Fruit fly (Drosophila melanogaster) whole organism, embryonic: ENCODE data around the gene Efr.
A peak's percentile ranks its signal among the peaks of the same experiment; 100 is the strongest.

Source experiments
- ATbp ChIP-seq: fragments of 200-800 bp; sonication (Bioruptor generic); optimal IDR thresholded peaks from 2 replicates; lab custom pipeline; 2017; ENCODE audit warnings: missing biosample characterization, mild to moderate bottlenecking, missing genetic modification characterization, missing genetic modification reagents
- Aef1 ChIP-seq: fragments of 200-800 bp; sonication (Bioruptor generic); IDR thresholded peaks from 3 replicates; pipeline ENCODE4 v1.3.6; 2022; ENCODE audit warnings: missing biosample characterization, missing genetic modification characterization
- Asciz ChIP-seq: fragments of 200-800 bp; sonication (Bioruptor generic); optimal IDR thresholded peaks from 2 replicates; lab custom pipeline; 2017; ENCODE audit warnings: missing biosample characterization, mild to moderate bottlenecking, missing genetic modification characterization, missing genetic modification reagents
- B-H2 ChIP-seq: fragments of 200-800 bp; sonication (Bioruptor generic); optimal IDR thresholded peaks from 2 replicates; lab custom pipeline; 2018; ENCODE audit warnings: missing biosample characterization, mild to moderate bottlenecking, missing genetic modification characterization
- CG10366 ChIP-seq: fragments of 200-800 bp; sonication (Bioruptor generic); IDR thresholded peaks from 2 replicates; pipeline ENCODE4 v1.3.6; 2022; ENCODE audit warnings: missing biosample characterization, missing genetic modification characterization
- CG10431 ChIP-seq: fragments of 200-800 bp; sonication (Bioruptor generic); optimal IDR thresholded peaks from 3 replicates; lab custom pipeline; 2018; ENCODE audit warnings: missing biosample characterization, mild to moderate bottlenecking, missing genetic modification characterization
- CG10565 ChIP-seq: fragments of 200-800 bp; sonication (Bioruptor generic); optimal IDR thresholded peaks from 3 replicates; lab custom pipeline; 2016; ENCODE audit warnings: missing biosample characterization, mild to moderate bottlenecking, missing genetic modification characterization
- CG11085 ChIP-seq: fragments of 200-800 bp; sonication (Bioruptor generic); IDR thresholded peaks from 2 replicates; pipeline ENCODE4 v1.3.6; 2022; ENCODE audit warnings: missing biosample characterization, missing genetic modification characterization
- CG12769 ChIP-seq: fragments of 200-800 bp; sonication (Bioruptor generic); optimal IDR thresholded peaks from 2 replicates; lab custom pipeline; 2019; ENCODE audit warnings: missing biosample characterization, mild to moderate bottlenecking, missing genetic modification characterization, moderate library complexity
- CG16779 ChIP-seq: fragments of 200-800 bp; sonication (Bioruptor generic); IDR thresholded peaks from 2 replicates; pipeline ENCODE4 v1.3.6; 2022; ENCODE audit warnings: missing biosample characterization, missing genetic modification characterization
- CG16813 ChIP-seq: fragments of 200-800 bp; sonication (Bioruptor generic); IDR thresholded peaks from 3 replicates; pipeline ENCODE4 v1.3.6; 2022; ENCODE audit warnings: missing biosample characterization, missing genetic modification characterization; ENCODE audit not compliant: partially characterized antibody
- CG17385 ChIP-seq: fragments of 200-800 bp; sonication (Bioruptor generic); optimal IDR thresholded peaks from 3 replicates; lab custom pipeline; 2018; ENCODE audit warnings: missing biosample characterization, mild to moderate bottlenecking, missing genetic modification characterization
- CG17802 ChIP-seq: fragments of 200-800 bp; sonication (Bioruptor generic); optimal IDR thresholded peaks from 2 replicates; lab custom pipeline; 2018; ENCODE audit warnings: missing biosample characterization, mild to moderate bottlenecking, missing genetic modification characterization, moderate library complexity
- CG1792 ChIP-seq: fragments of 200-800 bp; sonication (Bioruptor generic); optimal IDR thresholded peaks from 2 replicates; lab custom pipeline; 2016; ENCODE audit warnings: missing biosample characterization, missing genetic modification characterization
- CG18262 ChIP-seq: fragments of 200-800 bp; optimal IDR thresholded peaks from 3 replicates; lab custom pipeline; 2019; ENCODE audit warnings: missing biosample characterization, mild to moderate bottlenecking, missing genetic modification characterization, moderate library complexity
- CG2889 ChIP-seq: fragments of 200-800 bp; sonication (Bioruptor generic); IDR thresholded peaks from 3 replicates; pipeline ENCODE4 v1.3.6; 2022; ENCODE audit warnings: missing biosample characterization, missing genetic modification characterization
- CG31441 ChIP-seq: fragments of 200-800 bp; sonication (Bioruptor generic); IDR thresholded peaks from 2 replicates; pipeline ENCODE4 v1.3.6; 2022; ENCODE audit warnings: missing biosample characterization, missing genetic modification characterization
- CG3163 ChIP-seq: fragments of 200-800 bp; sonication (Bioruptor generic); optimal IDR thresholded peaks from 3 replicates; lab custom pipeline; 2016; ENCODE audit warnings: missing biosample characterization, missing genetic modification characterization
- CG34422 ChIP-seq: fragments of 200-800 bp; sonication (Bioruptor generic); IDR thresholded peaks from 3 replicates; pipeline ENCODE4 v1.3.6; 2022; ENCODE audit warnings: missing biosample characterization, missing genetic modification characterization
- CG42726 ChIP-seq: fragments of 200-800 bp; sonication (Bioruptor generic); IDR thresholded peaks from 2 replicates; pipeline ENCODE4 v1.3.6; 2022; ENCODE audit warnings: missing biosample characterization, missing genetic modification characterization; ENCODE audit not compliant: partially characterized antibody
- CG4854 ChIP-seq: fragments of 200-800 bp; sonication (Bioruptor generic); optimal IDR thresholded peaks from 2 replicates; lab custom pipeline; 2016; ENCODE audit warnings: missing biosample characterization, missing genetic modification characterization, inconsistent platforms
- CG7987 ChIP-seq: fragments of 200-800 bp; sonication (Bioruptor generic); optimal IDR thresholded peaks from 2 replicates; lab custom pipeline; 2018; ENCODE audit warnings: missing biosample characterization, mild to moderate bottlenecking, missing genetic modification characterization, moderate library complexity
- CG9727 ChIP-seq: fragments of 200-800 bp; sonication (Bioruptor generic); optimal IDR thresholded peaks from 3 replicates; lab custom pipeline; 2017; ENCODE audit warnings: missing biosample characterization, mild to moderate bottlenecking, missing genetic modification characterization
- Dek ChIP-seq: fragments of 200-800 bp; sonication (Bioruptor generic); optimal IDR thresholded peaks from 3 replicates; lab custom pipeline; 2019; ENCODE audit warnings: missing biosample characterization, mild to moderate bottlenecking, missing genetic modification characterization, moderate library complexity
- Eip74EF ChIP-seq, 2 experiments: fragments of 200-800 bp in 1 of 2; fragments of >200 bp in 1 of 2; sonication (Bioruptor generic) in 1 of 2; optimal IDR thresholded peaks; 2 replicates each; lab custom pipeline; 2017 to 2019; ENCODE audit warnings: missing biosample characterization in 2 of 2, missing genetic modification characterization in 2 of 2, mild to moderate bottlenecking in 1 of 2, moderate library complexity in 1 of 2
- Fer3 ChIP-seq: fragments of 200-800 bp; sonication (Bioruptor generic); optimal IDR thresholded peaks from 2 replicates; lab custom pipeline; 2018; ENCODE audit warnings: missing biosample characterization, mild to moderate bottlenecking, missing genetic modification characterization, moderate library complexity
- Hr3 ChIP-seq: fragments of 200-800 bp; sonication (Bioruptor generic); optimal IDR thresholded peaks from 3 replicates; lab custom pipeline; 2016; ENCODE audit warnings: missing biosample characterization, missing genetic modification characterization
- Hsf ChIP-seq: fragments of 200-800 bp; sonication (Bioruptor generic); optimal IDR thresholded peaks from 3 replicates; lab custom pipeline; 2016; ENCODE audit warnings: missing biosample characterization, missing genetic modification characterization
- Lim3 ChIP-seq: fragments of 200-800 bp; sonication (Bioruptor generic); IDR thresholded peaks from 2 replicates; pipeline ENCODE4 v1.3.6; 2022; ENCODE audit warnings: missing biosample characterization, missing genetic modification characterization
- NC2α ChIP-seq: fragments of 200-800 bp; sonication (Bioruptor generic); optimal IDR thresholded peaks from 2 replicates; lab custom pipeline; 2016; ENCODE audit warnings: missing biosample characterization, missing genetic modification characterization
- Pdp1 ChIP-seq, 2 experiments: fragments of 200-800 bp; sonication (Bioruptor generic); optimal IDR thresholded peaks; 3 replicates each; lab custom pipeline; 2016; ENCODE audit warnings: missing biosample characterization in 2 of 2, missing genetic modification characterization in 2 of 2, mild to moderate bottlenecking in 1 of 2, moderate library complexity in 1 of 2
- ase ChIP-seq: fragments of 200-800 bp; sonication (Bioruptor generic); IDR thresholded peaks from 3 replicates; pipeline ENCODE4 v1.3.6; 2022; ENCODE audit warnings: missing biosample characterization, missing genetic modification characterization
- bcd ChIP-seq: fragments of 200-800 bp; sonication (Bioruptor generic); optimal IDR thresholded peaks from 2 replicates; lab custom pipeline; 2017; ENCODE audit warnings: missing biosample characterization, mild to moderate bottlenecking, missing genetic modification characterization
- cad ChIP-seq: fragments of >200 bp; optimal IDR thresholded peaks from 2 replicates; lab custom pipeline; 2017; ENCODE audit warnings: missing biosample characterization, missing genetic modification characterization
- chinmo ChIP-seq: fragments of 200-800 bp; sonication (Bioruptor generic); IDR thresholded peaks from 4 replicates; pipeline ENCODE4 v1.3.6; 2022; ENCODE audit warnings: missing biosample characterization, missing genetic modification characterization; ENCODE audit not compliant: partially characterized antibody
- esg ChIP-seq: fragments of 200-800 bp; sonication (Bioruptor generic); conservative IDR thresholded peaks from 2 replicates; pipeline ENCODE4 v1.3.6; 2022; ENCODE audit warnings: missing biosample characterization, missing genetic modification characterization
- fd3F ChIP-seq: fragments of 200-800 bp; sonication (Bioruptor generic); optimal IDR thresholded peaks from 2 replicates; lab custom pipeline; 2018; ENCODE audit warnings: missing biosample characterization, mild to moderate bottlenecking, missing genetic modification characterization, moderate library complexity
- gcm2 ChIP-seq: fragments of 200-800 bp; sonication (Bioruptor generic); optimal IDR thresholded peaks from 2 replicates; lab custom pipeline; 2016; ENCODE audit warnings: missing biosample characterization, missing genetic modification characterization
- gem ChIP-seq: fragments of 200-800 bp; sonication (Bioruptor generic); optimal IDR thresholded peaks from 2 replicates; lab custom pipeline; 2019; ENCODE audit warnings: missing biosample characterization, mild to moderate bottlenecking, missing genetic modification characterization, moderate library complexity
- ham ChIP-seq: fragments of 200-800 bp; sonication (Bioruptor generic); IDR thresholded peaks from 2 replicates; pipeline ENCODE4 v1.3.6; 2022; ENCODE audit warnings: missing biosample characterization, missing genetic modification characterization
- lab ChIP-seq: fragments of 200-800 bp; sonication (Bioruptor generic); optimal IDR thresholded peaks from 3 replicates; lab custom pipeline; 2017; ENCODE audit warnings: missing biosample characterization, missing genetic modification characterization, mild to moderate bottlenecking, moderate library complexity, missing genetic modification reagents
- p53 ChIP-seq: fragments of 200-800 bp; sonication (Bioruptor generic); optimal IDR thresholded peaks from 2 replicates; lab custom pipeline; 2016; ENCODE audit warnings: missing biosample characterization, missing genetic modification characterization
- sd ChIP-seq: fragments of 200-800 bp; sonication (Bioruptor generic); optimal IDR thresholded peaks from 3 replicates; lab custom pipeline; 2018; ENCODE audit warnings: missing biosample characterization, mild to moderate bottlenecking, missing genetic modification characterization, moderate library complexity
- sens ChIP-seq: fragments of 200-800 bp; sonication (Bioruptor generic); peaks from one replicate; lab custom pipeline; 2016; ENCODE audit warnings: missing biosample characterization, missing genetic modification characterization
- sisA ChIP-seq: fragments of 200-800 bp; sonication (Bioruptor generic); IDR thresholded peaks from 2 replicates; pipeline ENCODE4 v1.3.6; 2022; ENCODE audit warnings: missing biosample characterization, missing genetic modification characterization
- slbo ChIP-seq: fragments of 200-800 bp; sonication (Bioruptor generic); IDR thresholded peaks from 2 replicates; pipeline ENCODE4 v1.3.6; 2022; ENCODE audit warnings: missing biosample characterization, missing genetic modification characterization
- sob ChIP-seq: fragments of 200-800 bp; sonication (Bioruptor generic); IDR thresholded peaks from 2 replicates; pipeline ENCODE4 v1.3.6; 2022; ENCODE audit warnings: missing biosample characterization, missing genetic modification characterization
- tap ChIP-seq: fragments of 200-800 bp; optimal IDR thresholded peaks from 3 replicates; lab custom pipeline; 2019; ENCODE audit warnings: missing biosample characterization, mild to moderate bottlenecking, missing genetic modification characterization, moderate library complexity
- vnd ChIP-seq: fragments of 200-800 bp; sonication (Bioruptor generic); IDR thresholded peaks from 3 replicates; pipeline ENCODE4 v1.3.6; 2022; ENCODE audit warnings: missing biosample characterization, missing genetic modification characterization; ENCODE audit not compliant: partially characterized antibody
- wdn ChIP-seq: fragments of 200-800 bp; sonication (Bioruptor generic); IDR thresholded peaks from 2 replicates; pipeline ENCODE4 v1.3.6; 2022; ENCODE audit warnings: missing biosample characterization, missing genetic modification characterization

Gene Efr

DNA sequence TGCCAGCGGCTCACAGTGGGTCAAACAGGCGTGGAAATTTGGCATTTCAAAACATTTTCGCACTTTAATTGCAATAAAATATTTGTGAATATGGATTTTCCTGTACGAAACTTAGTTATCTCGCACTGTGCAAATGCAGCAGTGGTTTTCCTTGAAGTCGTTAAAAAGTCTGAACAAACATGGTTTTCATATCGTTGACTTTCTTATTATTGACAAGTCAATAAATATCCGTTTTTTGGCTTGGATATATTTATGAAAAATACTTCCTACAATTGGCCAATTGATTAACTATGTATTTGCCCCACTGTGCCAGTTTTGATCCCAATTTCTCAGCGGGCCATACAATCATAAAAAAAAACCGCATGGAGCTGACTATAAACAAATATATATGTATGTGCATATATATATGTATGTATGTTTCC, 45.7 kb downstream of the Efr start (continued):
- TF ChIP-seq Hr3 (GFP tag; lab: Kevin White, UChicago) = peak; percentile 96
- peak; percentile 94 for TF ChIP-seq CG17385
- peak; percentile 82 for TF ChIP-seq CG3163 (GFP tag; lab: Kevin White, UChicago)
- peak; percentile 100 for TF ChIP-seq sens (GFP tag; lab: Kevin White, UChicago)
- TF ChIP-seq fd3F (GFP tag; lab: Kevin White, UChicago) = peak; percentile 93
- TF ChIP-seq CG9727 (GFP tag; lab: Kevin White, UChicago) = peak; percentile 96
- peak in 1 of 2 experiments; percentile 97 for TF ChIP-seq Eip74EF (GFP tag; optimal IDR thresholded peaks at IDR 0.05; lab: Kevin White, UChicago)
- peak; percentile 67 for TF ChIP-seq B-H2
- peak; percentile 97 for TF ChIP-seq Asciz (GFP tag; lab: Kevin White, UChicago)
- TF ChIP-seq Pdp1 (GFP tag; optimal IDR thresholded peaks at IDR 0.05; lab: Kevin White, UChicago) = peak; percentile 92 to 96
- TF ChIP-seq CG42726 (GFP tag; lab: Robert Waterston, UW) = no peak
- no peak for TF ChIP-seq CG16813
- peak; percentile 84 for TF ChIP-seq p53 (GFP tag; lab: Kevin White, UChicago)
- TF ChIP-seq wdn (GFP tag; lab: Robert Waterston, UW) = peak; percentile 91
- TF ChIP-seq ham (GFP tag; lab: Robert Waterston, UW) = peak; percentile 50; the same call in 1 of the 2 replicates
- peak; percentile 96 for TF ChIP-seq ATbp
- peak; percentile 91 for TF ChIP-seq Fer3 (tag; lab: Kevin White, UChicago)
- peak; percentile 93 for TF ChIP-seq slbo (GFP tag; lab: Robert Waterston, UW)
- TF ChIP-seq CG11085 (GFP tag; lab: Robert Waterston, UW) = peak; percentile 81
- peak; percentile 96 for TF ChIP-seq bcd (GFP tag; lab: Kevin White, UChicago)
- peak; percentile 78 for TF ChIP-seq CG7987 (GFP tag; lab: Kevin White, UChicago)
- peak; percentile 87 for TF ChIP-seq sd (tag; lab: Kevin White, UChicago)
- TF ChIP-seq Hsf (GFP tag; lab: Kevin White, UChicago) = peak; percentile 97
- peak; percentile 96 for TF ChIP-seq CG34422
- TF ChIP-seq Lim3 (GFP tag; lab: Robert Waterston, UW) = peak; percentile 87
- TF ChIP-seq CG1792 (GFP tag; lab: Kevin White, UChicago) = peak; percentile 85
- peak; percentile 98 for TF ChIP-seq gem (tag; lab: Kevin White, UChicago)
- TF ChIP-seq gcm2 (GFP tag; lab: Kevin White, UChicago) = peak; percentile 91
- TF ChIP-seq esg (GFP tag; lab: Robert Waterston, UW) = peak; percentile 94
- peak; percentile 50 for TF ChIP-seq CG10431 (GFP tag; lab: Kevin White, UChicago)
- TF ChIP-seq chinmo = no peak
- peak; percentile 88 for TF ChIP-seq sob (GFP tag; lab: Robert Waterston, UW)
- peak; percentile 93 for TF ChIP-seq CG12769
- peak; percentile 95 for TF ChIP-seq lab (GFP tag; lab: Kevin White, UChicago)
- peak; percentile 93 for TF ChIP-seq tap (tag; lab: Kevin White, UChicago)
- TF ChIP-seq sisA (GFP tag; lab: Robert Waterston, UW) = peak; percentile 95
- TF ChIP-seq CG16779 (GFP tag; lab: Robert Waterston, UW) = peak; percentile 85
- peak; percentile 92 for TF ChIP-seq NC2α (GFP tag; lab: Kevin White, UChicago)
- TF ChIP-seq CG10565 = peak; percentile 87
- TF ChIP-seq CG10366 (GFP tag; lab: Robert Waterston, UW) = peak; percentile 93
- peak; percentile 94 for TF ChIP-seq ase
- TF ChIP-seq CG2889 (GFP tag; lab: Robert Waterston, UW) = peak; percentile 82
- TF ChIP-seq CG17802 (tag; lab: Kevin White, UChicago) = peak; percentile 80
- peak; percentile 98 for TF ChIP-seq CG18262 (tag; lab: Kevin White, UChicago)
- TF ChIP-seq Aef1 = peak; percentile 93
- peak; percentile 93 for TF ChIP-seq CG4854 (GFP tag; lab: Kevin White, UChicago)
- TF ChIP-seq Dek (tag; lab: Kevin White, UChicago) = peak; percentile 90
- TF ChIP-seq vnd = 0 out of 3 replicates have a peak, but pooled peaks have one; percentile 29
- TF ChIP-seq CG31441 (GFP tag; lab: Robert Waterston, UW) = peak; percentile 96
- no peak for TF ChIP-seq cad (GFP tag; lab: Kevin White, UChicago)
